Worm (Caenorhabditis elegans) whole organism, late embryonic: Measurements from ENCODE around the gene tag-273.
"Not testable (repeated sequence)": the region's sequence is repeated elsewhere in the genome, so short reads cannot be mapped to it uniquely, and the experiment has no call there.

ENCODE experiments used
- C08G9.2 ChIP-seq: sonication (generic microtip); optimal IDR thresholded peaks from 2 replicates; lab custom pipeline; 2016; ENCODE audit warnings: mild to moderate bottlenecking, missing genetic modification characterization, moderate library complexity, missing compliant biosample characterization
- K09A11.1 ChIP-seq: sonication (generic microtip); optimal IDR thresholded peaks from 2 replicates; lab custom pipeline; 2017; ENCODE audit warnings: antibody characterized with exemption, mild to moderate bottlenecking, missing genetic modification characterization, missing compliant biosample characterization; ENCODE audit not compliant: insufficient read depth
- T23F11.4 ChIP-seq: fragments of 200-800 bp; sonication (Bioruptor generic); optimal IDR thresholded peaks from 2 replicates; lab custom pipeline; 2018; ENCODE audit warnings: mild to moderate bottlenecking, missing genetic modification characterization, missing compliant biosample characterization
- ceh-18 ChIP-seq: sonication (generic microtip); optimal IDR thresholded peaks from 2 replicates; lab custom pipeline; 2016; ENCODE audit warnings: missing genetic modification characterization, missing compliant biosample characterization
- ceh-22 ChIP-seq: sonication (generic microtip); optimal IDR thresholded peaks from 2 replicates; lab custom pipeline; 2017; ENCODE audit warnings: missing biosample characterization, missing genetic modification characterization
- ceh-24 ChIP-seq: sonication (generic microtip); optimal IDR thresholded peaks from 2 replicates; lab custom pipeline; 2016; ENCODE audit warnings: mild to moderate bottlenecking, missing genetic modification characterization, missing compliant biosample characterization
- ceh-30 ChIP-seq: fragments of 150-350 bp; optimal IDR thresholded peaks from 2 replicates; lab custom pipeline; 2014; ENCODE audit warnings: missing biosample characterization, missing genetic modification characterization
- ceh-48 ChIP-seq: sonication (generic microtip); optimal IDR thresholded peaks from 2 replicates; lab custom pipeline; 2016; ENCODE audit warnings: missing genetic modification characterization, inconsistent platforms, missing compliant biosample characterization
- dmd-4 ChIP-seq: sonication (generic microtip); optimal IDR thresholded peaks from 2 replicates; lab custom pipeline; 2016; ENCODE audit warnings: borderline replicate concordance, missing genetic modification characterization, missing compliant biosample characterization
- elt-2 ChIP-seq: sonication (generic microtip); optimal IDR thresholded peaks from 2 replicates; lab custom pipeline; 2016; ENCODE audit warnings: missing genetic modification reagents, missing genetic modification characterization, missing compliant biosample characterization
- elt-4 ChIP-seq: sonication (generic microtip); optimal IDR thresholded peaks from 2 replicates; lab custom pipeline; 2016; ENCODE audit warnings: missing genetic modification characterization, missing compliant biosample characterization
- ets-4 ChIP-seq: sonication (generic microtip); optimal IDR thresholded peaks from 2 replicates; lab custom pipeline; 2016; ENCODE audit warnings: missing genetic modification characterization, missing compliant biosample characterization
- eyg-1 ChIP-seq: sonication (generic microtip); optimal IDR thresholded peaks from 2 replicates; lab custom pipeline; 2016; ENCODE audit warnings: missing genotype, missing genetic modification characterization, missing compliant biosample characterization
- fkh-10 ChIP-seq: fragments of 150-350 bp; optimal IDR thresholded peaks from 2 replicates; lab custom pipeline; 2014; ENCODE audit warnings: missing biosample characterization, missing genetic modification reagents, missing genetic modification characterization
- fkh-6 ChIP-seq: sonication (generic microtip); optimal IDR thresholded peaks from 2 replicates; lab custom pipeline; 2016; ENCODE audit warnings: missing genetic modification characterization, missing compliant biosample characterization
- gmeb-2 ChIP-seq: sonication (generic microtip); optimal IDR thresholded peaks from 2 replicates; lab custom pipeline; 2016; ENCODE audit warnings: missing genetic modification characterization, inconsistent platforms, missing compliant biosample characterization
- hlh-13 ChIP-seq: fragments of 200-800 bp; sonication (Bioruptor generic); optimal IDR thresholded peaks from 2 replicates; lab custom pipeline; 2018; ENCODE audit warnings: mild to moderate bottlenecking, missing genetic modification characterization, missing compliant biosample characterization
- hlh-15 ChIP-seq: sonication (generic microtip); optimal IDR thresholded peaks from 2 replicates; lab custom pipeline; 2016; ENCODE audit warnings: missing genetic modification characterization, missing compliant biosample characterization
- hlh-6 ChIP-seq: sonication (generic microtip); optimal IDR thresholded peaks from 2 replicates; lab custom pipeline; 2016; ENCODE audit warnings: missing genotype, missing genetic modification characterization, missing compliant biosample characterization
- lim-6 ChIP-seq: sonication (generic microtip); optimal IDR thresholded peaks from 2 replicates; lab custom pipeline; 2016; ENCODE audit warnings: missing genetic modification characterization, missing compliant biosample characterization
- madf-2 ChIP-seq: sonication (generic microtip); optimal IDR thresholded peaks from 2 replicates; lab custom pipeline; 2017; ENCODE audit warnings: missing genetic modification characterization, missing compliant biosample characterization
- mec-3 ChIP-seq: sonication (generic microtip); optimal IDR thresholded peaks from 2 replicates; lab custom pipeline; 2016; ENCODE audit warnings: borderline replicate concordance, missing genetic modification characterization, missing compliant biosample characterization
- nfya-1 ChIP-seq: sonication (generic microtip); optimal IDR thresholded peaks from 2 replicates; lab custom pipeline; 2017; ENCODE audit warnings: missing genetic modification characterization, mild to moderate bottlenecking, missing compliant biosample characterization, antibody characterized with exemption, moderate library complexity
- nhr-232 ChIP-seq: sonication (generic microtip); optimal IDR thresholded peaks from 2 replicates; lab custom pipeline; 2016; ENCODE audit warnings: missing genetic modification characterization, missing compliant biosample characterization
- pha-4 ChIP-seq: fragments of 150-350 bp; optimal IDR thresholded peaks from 2 replicates; lab custom pipeline; 2018; ENCODE audit warnings: missing biosample characterization, missing genetic modification reagents, missing genetic modification characterization
- rnt-1 ChIP-seq: sonication (generic microtip); optimal IDR thresholded peaks from 2 replicates; lab custom pipeline; 2016; ENCODE audit warnings: missing genetic modification characterization, missing compliant biosample characterization
- sdc-2 ChIP-seq: sonication (generic microtip); optimal IDR thresholded peaks from 2 replicates; lab custom pipeline; 2016; ENCODE audit warnings: missing genotype, missing genetic modification characterization, missing compliant biosample characterization
- sox-2 ChIP-seq: fragments of 200-800 bp; sonication (Bioruptor generic); IDR thresholded peaks from 2 replicates; pipeline ENCODE4 v1.3.6; 2022; ENCODE audit warnings: missing genetic modification reagents, missing genetic modification characterization, missing compliant biosample characterization
- ttx-3 ChIP-seq: sonication (generic microtip); optimal IDR thresholded peaks from 2 replicates; lab custom pipeline; 2016; ENCODE audit warnings: missing genetic modification reagents, missing genetic modification characterization, missing compliant biosample characterization
- unc-3 ChIP-seq, 2 experiments: fragments of 200-800 bp in 1 of 2; sonication (Bioruptor generic) in 1 of 2; sonication (generic microtip) in 1 of 2; conservative IDR thresholded peaks in 1 of 2; optimal IDR thresholded peaks in 1 of 2; 2 replicates each; pipeline versions ENCODE4 v1.3.6 to Lab custom; 2016 to 2022; ENCODE audit warnings: missing compliant biosample characterization in 2 of 2, missing genetic modification characterization in 2 of 2, missing genetic modification reagents in 1 of 2
- zip-5 ChIP-seq: sonication (generic microtip); optimal IDR thresholded peaks from 2 replicates; lab custom pipeline; 2016; ENCODE audit warnings: missing genetic modification characterization, missing compliant biosample characterization
- ztf-16 ChIP-seq: sonication (generic microtip); optimal IDR thresholded peaks from 2 replicates; lab custom pipeline; 2017; ENCODE audit warnings: missing genetic modification characterization, missing compliant biosample characterization

tag-273 gene

DNA sequence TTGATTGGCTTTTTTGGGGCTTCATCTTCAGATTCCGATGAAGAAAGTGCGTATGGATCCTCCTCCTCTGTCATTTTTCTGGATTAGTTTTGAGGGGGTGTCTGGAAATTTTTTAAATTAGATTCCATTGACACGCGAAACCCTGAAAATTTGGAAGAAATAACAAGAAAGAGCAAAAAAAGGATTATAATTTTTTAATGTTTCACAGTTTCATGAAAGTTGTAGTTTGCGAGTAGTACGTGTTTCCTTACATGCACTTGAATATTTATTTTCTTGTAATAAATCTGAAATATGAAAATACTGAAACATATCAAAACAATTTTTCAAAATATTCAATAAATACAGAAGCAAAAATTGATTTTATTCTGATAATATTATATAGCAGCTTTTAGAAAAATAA lies at the start of gene tag-273:
tag-273 (minus strand) TSS at position 101 of the 400 bp plus-strand sequence.
- no peak for TF ChIP-seq pha-4 (tag; lab: Kevin White, UChicago)
- TF ChIP-seq gmeb-2 (tag; lab: Kevin White, UChicago): no peak
- TF ChIP-seq mec-3 (tag; lab: Kevin White, UChicago): no peak

DNA sequence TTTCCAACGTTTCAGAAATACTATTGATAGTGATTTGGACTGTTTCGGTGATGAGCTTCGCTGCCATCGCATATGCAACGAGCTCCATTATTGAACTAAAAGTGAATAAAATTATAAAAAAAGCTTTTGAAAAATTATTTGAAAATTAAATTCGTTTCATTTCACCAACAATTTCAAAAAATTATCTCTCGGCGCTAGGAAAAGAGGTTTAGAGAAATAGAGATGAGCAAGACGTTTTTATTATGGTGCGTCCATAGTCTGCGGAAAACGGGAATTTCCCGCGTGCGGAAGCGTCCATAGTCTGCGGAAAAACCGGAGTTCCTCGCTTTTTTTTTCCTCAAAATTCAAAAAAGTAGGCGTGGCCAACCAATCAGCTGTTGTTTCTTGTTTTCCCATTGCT lies 46.9 kb upstream of the tag-273 start, which contains the start of gene pals-30:
pals-30 (minus strand) TSS at position 101 of the 400 bp plus-strand sequence.
- TF ChIP-seq fkh-6 (tag; lab: Kevin White, UChicago); T23F11.4 (GFP tag; lab: Kevin White, UChicago); eyg-1 (tag; lab: Kevin White, UChicago): not testable (repeated sequence)
- TF ChIP-seq, all 69 proteins: peak for 0; not testable (repeated sequence) for 69

DNA sequence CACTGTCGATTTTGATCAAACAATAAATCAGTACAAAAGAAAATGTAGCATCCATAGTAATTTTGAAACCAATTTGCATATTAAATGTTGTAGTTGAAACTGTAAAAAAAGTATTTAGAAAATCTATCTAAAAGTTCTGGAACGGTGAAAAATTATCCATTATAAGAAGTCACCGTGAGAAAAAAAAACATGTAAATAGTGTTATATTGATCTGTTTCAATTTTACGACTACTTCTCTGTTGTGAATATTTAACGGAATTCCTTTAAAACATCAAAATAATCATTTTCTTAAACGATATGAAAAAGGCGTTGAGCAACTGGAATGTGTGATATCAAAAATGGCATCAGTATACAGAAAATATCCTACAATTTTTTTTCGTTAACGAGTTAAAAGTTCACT lies 44.3 kb upstream of the tag-273 start, which contains the start of gene T27E7.9:
T27E7.9 (minus strand) TSS at position 101 of the 400 bp plus-strand sequence.
- TF ChIP-seq sox-2 (GFP tag; lab: Robert Waterston, UW) (no peak), ceh-30 (tag; lab: Kevin White, UChicago) (no peak), lim-6 (tag; lab: Kevin White, UChicago) (no peak)

DNA sequence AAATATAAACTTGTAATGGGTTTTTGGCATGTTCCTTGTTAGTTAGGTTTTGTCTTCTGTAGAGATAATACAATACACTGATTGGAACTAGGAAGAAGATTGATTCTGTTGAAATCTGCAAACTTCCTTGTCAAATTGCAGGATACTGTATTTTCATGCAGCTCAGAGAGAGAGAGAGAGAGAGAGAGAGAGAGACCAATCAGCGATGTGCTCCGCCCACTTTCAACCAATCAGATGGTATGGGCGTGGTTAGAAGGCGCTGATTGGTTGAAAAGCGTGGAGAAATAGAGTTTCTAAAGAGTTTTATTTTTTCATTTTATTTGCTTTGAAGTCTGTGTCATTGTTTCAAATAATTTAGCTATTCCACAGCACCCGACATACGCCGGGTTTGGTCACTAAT lies 42.3 kb upstream of the tag-273 start:
- TF ChIP-seq ceh-18 (tag; lab: Kevin White, UChicago) (no peak), nfya-1 (tag; lab: Kevin White, UChicago) (peak; percentile 93)

DNA sequence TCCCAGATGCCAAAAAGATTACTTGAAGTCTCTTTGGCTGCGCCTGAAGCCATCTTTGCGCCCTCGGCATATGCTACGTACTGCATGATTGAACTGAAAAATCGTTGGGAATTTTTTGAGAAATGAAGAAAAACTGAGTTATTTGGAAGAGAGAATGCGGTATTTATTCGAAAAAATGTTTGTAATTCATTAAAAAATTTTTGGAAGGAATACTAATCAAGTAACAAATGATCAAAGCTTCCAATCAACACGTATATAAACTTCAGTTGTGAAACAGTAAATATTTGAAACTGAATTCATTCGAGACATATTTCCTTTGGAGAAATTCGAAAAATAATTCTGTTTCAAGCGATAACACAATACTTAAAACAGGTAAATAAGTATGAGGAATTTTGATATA lies 37.6 kb upstream of the tag-273 start, which contains the start of gene pals-29:
pals-29 (minus strand) TSS at position 101 of the 400 bp plus-strand sequence.
- TF ChIP-seq unc-3 (GFP tag; conservative IDR thresholded peaks at IDR 0.05; lab: Robert Waterston, UW) (no peak), unc-3 (tag; optimal IDR thresholded peaks at IDR 0.05; lab: Kevin White, UChicago) (no peak), sdc-2 (tag; lab: Kevin White, UChicago) (no peak), madf-2 (tag; lab: Kevin White, UChicago) (no peak), hlh-13 (no peak), fkh-10 (GFP tag; lab: Kevin White, UChicago) (no peak), elt-4 (tag; lab: Kevin White, UChicago) (no peak), ceh-22 (tag; lab: Kevin White, UChicago) (no peak), zip-5 (tag; lab: Kevin White, UChicago) (no peak), K09A11.1 (tag; lab: Kevin White, UChicago) (no peak), ets-4 (no peak), nhr-232 (tag; lab: Kevin White, UChicago) (no peak), ceh-24 (tag; lab: Kevin White, UChicago) (no peak), mec-3 (tag; lab: Kevin White, UChicago) (no peak), elt-2 (tag; lab: Kevin White, UChicago) (no peak), hlh-6 (no peak), ztf-16 (tag; lab: Kevin White, UChicago) (no peak), ttx-3 (tag; lab: Kevin White, UChicago) (no peak)

DNA sequence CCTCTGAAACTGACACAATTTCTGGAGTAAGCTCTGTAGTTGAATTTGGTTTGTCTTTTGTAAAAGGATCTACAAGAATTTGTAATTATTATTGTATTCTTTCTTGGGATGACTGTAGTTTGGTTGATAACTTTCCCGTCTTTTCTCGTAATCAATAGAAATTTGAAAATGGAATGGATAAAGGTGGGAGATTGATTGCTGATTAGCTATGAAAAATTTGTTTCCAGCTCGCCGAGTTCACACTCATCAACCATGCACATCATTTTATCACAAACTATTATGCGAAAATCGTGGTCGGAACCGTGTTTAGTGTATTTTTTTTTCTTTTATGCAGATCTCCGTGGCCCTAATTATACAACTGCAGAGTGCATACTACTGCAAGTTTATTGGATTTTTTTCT lies 31.9 kb upstream of the tag-273 start, which contains the start of gene T27E7.5:
T27E7.5 (plus strand) TSS at position 253 of the 400 bp plus-strand sequence.
- TF ChIP-seq ceh-48 (tag; lab: Kevin White, UChicago) (no peak), C08G9.2 (no peak), sdc-2 (tag; lab: Kevin White, UChicago) (no peak), hlh-15 (no peak), hlh-6 (no peak), ceh-22 (tag; lab: Kevin White, UChicago) (no peak), dmd-4 (tag; lab: Kevin White, UChicago) (no peak), sox-2 (GFP tag; lab: Robert Waterston, UW) (no peak), rnt-1 (tag; lab: Kevin White, UChicago) (no peak), unc-3 (GFP tag; conservative IDR thresholded peaks at IDR 0.05; lab: Robert Waterston, UW) (no peak), unc-3 (tag; optimal IDR thresholded peaks at IDR 0.05; lab: Kevin White, UChicago) (no peak), zip-5 (tag; lab: Kevin White, UChicago) (no peak)
